Fruit fly (Drosophila melanogaster) whole organism, pupa: ENCODE measurements around the gene rau.

Experiments used
- CG10348 ChIP-seq: fragments of 200-800 bp; sonication (Bioruptor generic); IDR thresholded peaks from 2 replicates; pipeline ENCODE4 v1.3.6; 2022; ENCODE audit warnings: missing biosample characterization, missing genetic modification characterization
- CG34367 ChIP-seq: fragments of 200-800 bp; sonication (Bioruptor generic); optimal IDR thresholded peaks from 2 replicates; lab custom pipeline; 2018; ENCODE audit warnings: missing biosample characterization, mild to moderate bottlenecking, missing genetic modification characterization
- Ets98B ChIP-seq: fragments of 200-800 bp; sonication (Bioruptor generic); IDR thresholded peaks from 2 replicates; pipeline ENCODE4 v1.3.6; 2022; ENCODE audit warnings: missing biosample characterization, missing genetic modification characterization
- fd96Ca ChIP-seq: fragments of 200-800 bp; sonication (Bioruptor generic); IDR thresholded peaks from 3 replicates; pipeline ENCODE4 v1.3.6; 2022; ENCODE audit warnings: missing biosample characterization, missing genetic modification characterization

DNA sequence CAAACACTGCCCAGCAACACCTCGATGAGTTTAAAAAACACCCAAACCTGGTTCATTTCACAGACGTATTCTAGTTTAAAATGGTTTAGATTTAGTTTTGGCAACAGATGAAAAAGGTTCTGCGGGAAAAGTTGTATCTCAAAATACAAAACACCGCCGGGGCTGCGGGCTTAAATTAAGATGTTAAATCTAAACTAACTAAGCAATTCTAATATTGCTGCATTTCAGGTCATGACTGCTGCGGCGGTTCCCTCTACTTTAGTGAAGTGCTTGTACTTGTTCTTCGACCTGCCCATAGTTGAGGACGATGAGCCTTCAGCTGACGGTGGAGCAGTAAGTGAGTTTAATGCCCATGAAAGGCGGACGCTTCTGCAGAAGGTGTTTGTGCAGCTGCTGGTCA, 30.9 kb upstream of the rau start, which contains the start of gene CG14000:
- TF ChIP-seq fd96Ca (GFP tag; lab: Robert Waterston, UW), result no peak
- no peak for TF ChIP-seq CG34367 (tag; lab: Kevin White, UChicago)
- no peak for TF ChIP-seq CG10348 (GFP tag; lab: Robert Waterston, UW)
- no peak for TF ChIP-seq Ets98B (GFP tag; lab: Robert Waterston, UW)
